Fruit fly (Drosophila melanogaster): Measurements from ENCODE around the gene CG42680.

Gene CG42680

dm6 chr2L:14598357-14599057 lies 10.5 kb upstream of the CG42680 start (continued):
- TF ChIP-seq vvl (GFP tag; IDR thresholded peaks at IDR 0.05) (0 out of 2 replicates have a peak, but pooled peaks have one; percentile 5), eve (GFP tag; optimal IDR thresholded peaks at IDR 0.05) (peak in 1 of 2 experiments; percentile 79), Fer3 (tag; optimal IDR thresholded peaks at IDR 0.05) (no peak), CG10565 (GFP tag; optimal IDR thresholded peaks at IDR 0.05) (no peak), CG2120 (GFP tag; optimal IDR thresholded peaks at IDR 0.05) (peak; percentile 12), row (GFP tag; IDR thresholded peaks at IDR 0.05) (peak; percentile 16; the same call in 1 of the 3 replicates), cad (GFP tag; optimal IDR thresholded peaks at IDR 0.05) (no peak), CG8944 (GFP tag; optimal IDR thresholded peaks at IDR 0.05) (no peak), CG1233 (GFP tag; optimal IDR thresholded peaks at IDR 0.05) (no peak), aop (GFP tag; IDR thresholded peaks at IDR 0.05) (no peak), lbe (GFP tag; optimal IDR thresholded peaks at IDR 0.05) (no peak), sqz (GFP tag; optimal IDR thresholded peaks at IDR 0.05) (peak; percentile 41), dmrt99B (tag; optimal IDR thresholded peaks at IDR 0.05) (peak; percentile 17), Med (GFP tag) (peak; percentile 82), CkIIα-i1 (GFP tag; IDR thresholded peaks at IDR 0.05) (no peak), CG2116 (GFP tag; optimal IDR thresholded peaks at IDR 0.05) (no peak), Doc3 (GFP tag; IDR thresholded peaks at IDR 0.05; ENCODE audit: partially characterized antibody) (peak; percentile 45; the same call in 1 of the 3 replicates), zfh1 (GFP tag; IDR thresholded peaks at IDR 0.05) (0 out of 3 replicates have a peak, but pooled peaks have one; percentile 10), Bdp1 (GFP tag; optimal IDR thresholded peaks at IDR 0.05) (peak; percentile 99), CG14667 (GFP tag; IDR thresholded peaks at IDR 0.05) (no peak), crc (GFP tag; optimal IDR thresholded peaks at IDR 0.05) (no peak), grau (tag; optimal IDR thresholded peaks at IDR 0.05) (peak; percentile 7), HLH4C (GFP tag; IDR thresholded peaks at IDR 0.05; ENCODE audit: partially characterized antibody) (peak; percentile 68), CG2129 (GFP tag; IDR thresholded peaks at IDR 0.05; ENCODE audit: partially characterized antibody) (no peak; the same call in 1 of the 2 replicates), PHDP (tag; optimal IDR thresholded peaks at IDR 0.05) (no peak), CG10654 (GFP tag; optimal IDR thresholded peaks at IDR 0.05) (no peak), gem (tag; optimal IDR thresholded peaks at IDR 0.05) (peak; percentile 35), CG6791 (GFP tag; IDR thresholded peaks at IDR 0.05; ENCODE audit: partially characterized antibody) (peak; percentile 92), CG16863 (GFP tag; optimal IDR thresholded peaks at IDR 0.05) (no peak), CG11560 (tag; IDR thresholded peaks at IDR 0.05) (no peak), vnd (GFP tag; IDR thresholded peaks at IDR 0.05; ENCODE audit: partially characterized antibody) (peak; percentile 53; the same call in 2 of the 3 replicates), C15 (GFP tag; IDR thresholded peaks at IDR 0.05) (no peak), CG17359 (tag; optimal IDR thresholded peaks at IDR 0.05) (peak; percentile 27), CG18262 (tag; optimal IDR thresholded peaks at IDR 0.05) (peak; percentile 12), CG17361 (GFP tag; IDR thresholded peaks at IDR 0.05) (0 out of 3 replicates have a peak, but pooled peaks have one; percentile 19), nerfin-2 (GFP tag; IDR thresholded peaks at IDR 0.05; ENCODE audit: partially characterized antibody) (peak; percentile 63), dm (GFP tag; optimal IDR thresholded peaks at IDR 0.05) (no peak), CG10267 (tag; optimal IDR thresholded peaks at IDR 0.05) (no peak), ap (GFP tag; IDR thresholded peaks at IDR 0.05) (peak; percentile 6; the same call in 1 of the 2 replicates), Opbp (GFP tag; IDR thresholded peaks at IDR 0.05; ENCODE audit: partially characterized antibody) (peak; percentile 85; the same call in 2 of the 3 replicates), slbo (GFP tag; IDR thresholded peaks at IDR 0.05) (peak; percentile 41; the same call in 1 of the 2 replicates), corto (GFP tag; optimal IDR thresholded peaks at IDR 0.05) (no peak), lilli (GFP tag; optimal IDR thresholded peaks at IDR 0.05) (no peak), CG4424 (GFP tag; optimal IDR thresholded peaks at IDR 0.05) (no peak), Sry-β (GFP tag; optimal IDR thresholded peaks at IDR 0.05) (no peak), unpg (GFP tag; optimal IDR thresholded peaks at IDR 0.05) (peak; percentile 13), ci (GFP tag; IDR thresholded peaks at IDR 0.05) (peak; percentile 15), br (optimal IDR thresholded peaks at IDR 0.05) (no peak), hb (GFP tag; IDR thresholded peaks at IDR 0.05; ENCODE audit: partially characterized antibody) (peak; percentile 65; the same call in 2 of the 3 replicates)
